Worm (Caenorhabditis elegans): ENCODE data around the gene ins-12.

DNA sequence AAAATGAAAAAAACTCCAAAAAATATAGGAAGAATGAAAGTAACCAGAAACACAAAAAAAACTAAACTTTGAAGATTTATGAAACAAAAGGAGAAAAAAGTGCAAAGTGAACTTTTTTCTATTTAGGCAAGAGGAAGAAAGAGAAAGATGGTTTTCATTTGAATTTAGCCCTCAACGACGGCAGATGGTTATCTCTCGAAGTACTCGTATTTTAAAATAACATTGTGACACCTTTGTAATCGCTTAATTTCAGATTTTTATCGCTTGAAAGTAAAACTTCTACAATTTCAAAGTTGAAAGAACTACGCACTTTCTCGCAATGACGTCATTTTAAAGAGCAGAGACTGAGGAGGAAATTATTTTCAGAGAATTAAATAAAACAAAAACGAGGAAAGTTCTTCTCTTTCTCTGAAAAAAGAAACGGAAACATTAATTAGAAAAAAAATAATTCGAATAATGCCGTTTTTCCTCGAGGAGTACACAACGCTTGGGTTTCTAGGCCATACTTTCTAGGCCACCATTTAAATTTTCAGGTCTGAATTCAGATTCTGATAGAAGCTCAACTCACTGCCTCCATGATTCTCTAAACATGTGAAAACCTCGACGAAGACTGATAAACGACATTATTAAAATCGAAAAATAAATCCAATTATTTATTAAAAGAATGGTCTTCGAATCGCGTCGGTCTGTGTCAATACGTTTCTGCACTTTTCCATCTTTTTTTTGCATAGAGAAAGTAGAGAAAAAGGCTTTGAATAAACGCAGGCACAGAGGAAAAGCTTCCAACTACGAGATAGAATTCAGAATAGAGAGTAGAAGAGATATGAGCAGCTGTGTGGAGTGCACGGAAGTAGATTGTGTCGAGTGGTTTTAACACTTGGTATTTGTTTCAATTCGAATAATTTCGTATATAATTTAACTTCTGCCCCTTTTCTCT is 42.7 kb upstream of the ins-12 start:
- TF ChIP-seq nhr-11 (tag; optimal IDR thresholded peaks at IDR 0.05) (no peak), peb-1 (tag; optimal IDR thresholded peaks at IDR 0.05) (no peak), ceh-82 (tag; optimal IDR thresholded peaks at IDR 0.05) (no peak), ceh-16 (tag; optimal IDR thresholded peaks at IDR 0.05) (no peak), unc-62 (GFP tag; optimal IDR thresholded peaks at IDR 0.05) (no peak)

Data from whole organism, L2 larva.